Worm (Caenorhabditis elegans): ENCODE measurements around the gene ZK381.8.

DNA sequence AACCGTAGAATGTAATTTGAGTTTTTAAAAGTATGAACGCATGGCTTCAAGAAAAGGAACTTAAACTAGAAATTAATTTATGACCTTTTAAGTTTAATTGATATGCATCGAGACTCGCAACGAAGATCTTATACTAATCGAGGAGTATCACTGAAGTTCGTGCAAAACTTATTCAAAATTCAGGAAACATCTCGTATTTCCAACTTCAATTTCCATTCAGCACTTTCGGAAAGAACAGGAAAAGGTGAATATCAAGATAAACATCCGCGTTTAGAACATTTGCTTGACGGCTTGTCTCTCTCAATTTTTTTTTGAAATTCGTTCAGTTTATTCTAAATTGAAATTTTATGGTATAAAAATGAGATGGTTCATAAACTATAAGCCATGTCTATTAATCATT is 5.0 kb downstream of the ZK381.8 start, which contains the start of gene ZK381.2:
- no peak for TF ChIP-seq nhr-28 (tag; optimal IDR thresholded peaks at IDR 0.05)
- no peak for TF ChIP-seq aha-1 (tag)
- TF ChIP-seq ZK546.5 (tag; optimal IDR thresholded peaks at IDR 0.05), result no peak
- no peak for TF ChIP-seq unc-130 (GFP tag; optimal IDR thresholded peaks at IDR 0.05)
